Worm (Caenorhabditis elegans) whole organism, midembryonic: ENCODE measurements around the gene nmy-3.
"Not testable (repeated sequence)": the region's sequence is repeated elsewhere in the genome, so short reads cannot be mapped to it uniquely, and the experiment has no call there.

Experiments used
- T22C8.4 ChIP-seq: fragments of 200-800 bp; sonication (Bioruptor generic); IDR thresholded peaks from 2 replicates; pipeline ENCODE4 v1.3.6; 2022; ENCODE audit warnings: missing genetic modification characterization, missing compliant biosample characterization
- cog-1 ChIP-seq: sonication (generic microtip); optimal IDR thresholded peaks from 2 replicates; lab custom pipeline; 2016; ENCODE audit warnings: missing genetic modification characterization, missing compliant biosample characterization
- flt-1 ChIP-seq: fragments of 200-800 bp; sonication (Bioruptor generic); IDR thresholded peaks from 2 replicates; pipeline ENCODE4 v1.3.6; 2022; ENCODE audit warnings: missing genetic modification characterization, missing compliant biosample characterization
- klf-2 ChIP-seq: fragments of 200-800 bp; sonication (Bioruptor generic); conservative IDR thresholded peaks from 2 replicates; pipeline ENCODE4 v1.3.6; 2022; ENCODE audit warnings: missing genetic modification reagents, missing genetic modification characterization, missing compliant biosample characterization
- med-1 ChIP-seq: sonication (generic microtip); optimal IDR thresholded peaks from 2 replicates; lab custom pipeline; 2017; ENCODE audit warnings: missing genetic modification characterization, mild to moderate bottlenecking, missing compliant biosample characterization, antibody characterized with exemption, missing genetic modification reagents; ENCODE audit not compliant: insufficient read depth
- ref-1 ChIP-seq: fragments of 200-800 bp; sonication (Bioruptor generic); conservative IDR thresholded peaks from 2 replicates; pipeline ENCODE4 v1.3.6; 2022; ENCODE audit warnings: missing genetic modification reagents, missing genetic modification characterization, missing compliant biosample characterization
- tab-1 ChIP-seq: fragments of 200-800 bp; sonication (Bioruptor generic); IDR thresholded peaks from 2 replicates; pipeline ENCODE4 v1.3.6; 2022; ENCODE audit warnings: missing genetic modification characterization, missing compliant biosample characterization
- ztf-23 ChIP-seq: fragments of 200-800 bp; sonication (Bioruptor generic); IDR thresholded peaks from 2 replicates; pipeline ENCODE4 v1.3.6; 2022; ENCODE audit warnings: missing genetic modification reagents, missing genetic modification characterization, missing compliant biosample characterization
- ztf-29 ChIP-seq: fragments of 200-800 bp; sonication (Bioruptor generic); IDR thresholded peaks from 2 replicates; pipeline ENCODE4 v1.3.6; 2022; ENCODE audit warnings: missing genetic modification reagents, missing genetic modification characterization, missing compliant biosample characterization

Gene nmy-3

DNA sequence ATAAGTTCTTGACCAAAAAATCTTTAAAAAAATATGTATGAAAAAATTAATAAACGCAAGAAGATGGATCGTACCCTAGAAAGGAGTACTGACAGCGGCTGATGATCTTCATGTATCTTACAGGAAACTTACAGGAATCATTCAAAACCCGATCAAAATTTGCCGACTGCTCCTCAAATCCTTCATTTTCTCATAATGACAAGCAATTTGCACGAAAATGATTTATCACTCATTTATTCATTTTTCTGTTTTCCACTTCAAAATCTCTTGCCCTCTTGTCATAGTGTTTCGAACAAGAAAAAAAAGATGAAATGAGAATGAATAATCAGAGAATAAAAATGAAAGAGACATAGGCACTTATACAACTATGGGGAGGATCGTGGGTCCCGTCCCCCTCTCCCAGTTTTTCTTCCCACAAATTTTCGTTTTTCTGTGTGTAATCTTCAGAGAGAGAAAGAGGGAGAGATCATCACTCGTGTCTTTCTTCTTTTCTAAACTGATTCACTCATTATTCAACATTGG lies at the start of gene nmy-3:
nmy-3 (plus strand) TSS at position 472 of the 522 bp plus-strand sequence.
- TF ChIP-seq ztf-23 (GFP tag; lab: Robert Waterston, UW): no peak
- TF ChIP-seq T22C8.4 (GFP tag; lab: Robert Waterston, UW): no peak
- no peak for TF ChIP-seq klf-2
- no peak for TF ChIP-seq ref-1

DNA sequence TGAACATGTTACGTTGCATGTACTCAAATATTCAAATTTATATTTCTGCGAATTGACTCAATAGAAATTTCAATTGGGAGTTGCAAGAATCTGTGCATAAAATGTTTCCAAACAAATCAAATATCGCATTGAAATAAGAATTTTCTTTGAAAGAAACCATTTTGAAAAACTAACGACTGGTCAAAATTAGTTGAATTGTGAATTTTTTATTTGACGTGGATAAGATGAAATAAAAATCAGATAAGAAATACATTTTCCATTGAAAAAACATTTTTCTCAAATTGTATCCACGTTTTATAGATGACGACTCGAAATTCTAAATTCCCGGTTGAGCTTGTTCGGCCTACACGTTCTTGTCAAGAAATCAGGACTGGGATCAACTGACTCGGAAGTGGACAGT lies 49.5 kb upstream of the nmy-3 start, which contains the start of gene C46C2.3:
C46C2.3 (plus strand) TSS at position 301 of the 400 bp plus-strand sequence.
- TF ChIP-seq T22C8.4 (GFP tag; lab: Robert Waterston, UW): no peak
- no peak for TF ChIP-seq cog-1 (tag; lab: Kevin White, UChicago)
- TF ChIP-seq klf-2: no peak
- no peak for TF ChIP-seq ztf-29

- TF ChIP-seq ref-1 (no peak), flt-1 (no peak), ztf-23 (GFP tag; lab: Robert Waterston, UW) (no peak), ztf-29 (no peak), tab-1 (GFP tag; lab: Robert Waterston, UW) (no peak), T22C8.4 (GFP tag; lab: Robert Waterston, UW) (no peak), klf-2 (no peak), med-1 (GFP tag; lab: Kevin White, UChicago) (no peak), cog-1 (tag; lab: Kevin White, UChicago) (no peak)
These were observed 46.6 kb upstream of the nmy-3 start for ce11 chrIV:9227650-9228049.

ce11 chrIV:9232421-9233141 lies 41.7 kb upstream of the nmy-3 start, which contains the start of gene Y11D7A.3:
Gene Y11D7A.3, plus strand, starts transcription at chrIV:9233091.
- TF ChIP-seq ztf-29: no peak
- no peak for TF ChIP-seq T22C8.4 (GFP tag; lab: Robert Waterston, UW)
- TF ChIP-seq ref-1: no peak
- no peak for TF ChIP-seq tab-1 (GFP tag; lab: Robert Waterston, UW)

DNA sequence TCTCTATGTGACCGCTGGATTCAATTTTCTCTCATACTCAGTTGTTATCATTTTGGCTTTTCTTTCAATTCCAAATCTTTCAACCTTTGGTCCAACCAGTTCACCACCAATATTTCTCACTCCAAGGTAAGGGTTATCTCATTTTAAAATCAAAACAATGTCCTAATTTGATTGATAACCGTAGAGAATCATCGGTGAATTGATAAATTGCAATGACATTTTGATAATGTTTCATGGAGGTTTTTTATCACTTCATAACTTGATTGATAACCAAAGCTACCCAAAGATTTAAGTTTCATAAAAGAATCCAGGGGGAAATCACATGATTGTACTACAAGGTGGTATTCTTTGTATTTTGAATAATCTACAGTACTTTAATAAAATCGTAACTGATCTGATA lies 35.1 kb upstream of the nmy-3 start:
- no peak for TF ChIP-seq ztf-23 (GFP tag; lab: Robert Waterston, UW)
- TF ChIP-seq ref-1: no peak
- no peak for TF ChIP-seq T22C8.4 (GFP tag; lab: Robert Waterston, UW)
- TF ChIP-seq med-1 (GFP tag; lab: Kevin White, UChicago): no peak
- TF ChIP-seq ztf-29: no peak
- TF ChIP-seq tab-1 (GFP tag; lab: Robert Waterston, UW): no peak
- TF ChIP-seq klf-2: no peak
- no peak for TF ChIP-seq flt-1
- TF ChIP-seq cog-1 (tag; lab: Kevin White, UChicago): no peak

DNA sequence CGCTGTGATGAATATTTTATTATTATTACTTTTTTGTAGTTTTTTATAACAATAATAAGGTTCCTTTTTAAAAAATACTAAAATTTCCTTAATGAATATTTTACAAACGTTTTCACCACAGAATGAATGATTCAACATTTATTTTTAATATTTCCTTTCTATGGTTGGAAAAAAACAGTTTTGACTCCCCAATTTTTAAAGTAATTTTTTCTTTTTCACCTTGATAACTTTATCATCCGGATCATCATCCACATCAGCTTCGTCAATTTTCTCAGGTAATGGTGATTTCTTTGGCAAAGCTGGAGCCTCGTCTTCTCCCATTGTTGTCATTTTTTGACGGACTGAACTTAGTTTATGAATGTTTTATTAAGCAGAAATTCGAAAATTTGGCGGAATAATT lies 30.6 kb upstream of the nmy-3 start, which contains the start of gene rab-28:
rab-28 (minus strand) TSS at position 343 of the 400 bp plus-strand sequence.
- TF ChIP-seq ztf-23 (GFP tag; lab: Robert Waterston, UW) (no peak), flt-1 (no peak), ztf-29 (no peak)

- no peak for TF ChIP-seq ztf-29
- TF ChIP-seq ztf-23 (GFP tag; lab: Robert Waterston, UW): no peak
- no peak for TF ChIP-seq cog-1 (tag; lab: Kevin White, UChicago)
- TF ChIP-seq tab-1 (GFP tag; lab: Robert Waterston, UW): no peak
- no peak for TF ChIP-seq ref-1
- no peak for TF ChIP-seq flt-1
- TF ChIP-seq med-1 (GFP tag; lab: Kevin White, UChicago): no peak
- TF ChIP-seq klf-2: no peak
- TF ChIP-seq T22C8.4 (GFP tag; lab: Robert Waterston, UW): no peak
These were observed 28.9 kb upstream of the nmy-3 start, which contains the start of gene Y11D7A.5 for ce11 chrIV:9245423-9245822. Gene Y11D7A.5, minus strand, starts transcription at chrIV:9245523.

- TF ChIP-seq ztf-23 (GFP tag; lab: Robert Waterston, UW); flt-1; tab-1 (GFP tag; lab: Robert Waterston, UW): not testable (repeated sequence)
These were observed 25.1 kb upstream of the nmy-3 start, which contains the start of gene Y11D7A.7 for ce11 chrIV:9249219-9249618. Gene Y11D7A.7, plus strand, starts transcription at chrIV:9249519.

ce11 chrIV:9251079-9251478 lies 23.2 kb upstream of the nmy-3 start, which contains the start of gene Y11D7A.8:
Gene Y11D7A.8, plus strand, starts transcription at chrIV:9251379.
- TF ChIP-seq cog-1 (tag; lab: Kevin White, UChicago) (no peak), ztf-23 (GFP tag; lab: Robert Waterston, UW) (no peak), ref-1 (no peak), med-1 (GFP tag; lab: Kevin White, UChicago) (no peak), ztf-29 (no peak), T22C8.4 (GFP tag; lab: Robert Waterston, UW) (no peak), flt-1 (no peak), tab-1 (GFP tag; lab: Robert Waterston, UW) (no peak), klf-2 (no peak)

DNA sequence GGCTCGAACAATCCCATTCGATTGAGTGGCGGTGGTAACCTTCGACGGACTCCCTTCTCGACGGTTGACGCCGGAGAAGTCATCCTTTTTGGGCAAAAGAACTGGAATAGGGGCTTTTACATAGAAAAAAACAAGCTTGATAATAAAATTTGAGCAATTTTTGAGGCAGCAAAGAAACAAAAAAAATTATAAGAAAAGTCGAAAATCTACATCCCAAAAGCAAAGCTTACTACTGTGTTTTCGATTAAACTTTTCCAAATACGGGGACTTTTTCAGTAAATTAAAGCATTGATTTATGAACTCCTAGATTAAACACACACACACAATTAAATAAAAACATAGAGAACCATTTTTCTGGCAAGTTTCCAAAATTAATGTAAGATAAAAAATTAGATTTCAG lies 18.3 kb upstream of the nmy-3 start, which contains the start of gene Y11D7A.9:
Y11D7A.9 (minus strand) TSS at position 101 of the 400 bp plus-strand sequence.
- TF ChIP-seq ref-1: no peak
- TF ChIP-seq tab-1 (GFP tag; lab: Robert Waterston, UW): no peak
- TF ChIP-seq ztf-29: no peak
- TF ChIP-seq cog-1 (tag; lab: Kevin White, UChicago): no peak
- TF ChIP-seq klf-2: no peak
- no peak for TF ChIP-seq flt-1
- TF ChIP-seq T22C8.4 (GFP tag; lab: Robert Waterston, UW): no peak
- no peak for TF ChIP-seq med-1 (GFP tag; lab: Kevin White, UChicago)
- no peak for TF ChIP-seq ztf-23 (GFP tag; lab: Robert Waterston, UW)
